Fruit fly (Drosophila melanogaster) whole organism: ENCODE data around the gene CG7362.

Experiments used
- CG8478 ChIP-seq: fragments of >200 bp; optimal IDR thresholded peaks from 2 replicates; lab custom pipeline; 2018; ENCODE audit warnings: inconsistent platforms
- Dll ChIP-seq: fragments of >200 bp; optimal IDR thresholded peaks from 2 replicates; lab custom pipeline; 2017
- EcR ChIP-seq, 2 experiments: fragments of >200 bp; optimal IDR thresholded peaks; 2 replicates each; lab custom pipeline; 2017; ENCODE audit warnings: missing biosample characterization in 2 of 2, missing genetic modification characterization in 2 of 2, missing genetic modification reagents in 2 of 2
- pan ChIP-seq: fragments of >200 bp; optimal IDR thresholded peaks from 2 replicates; lab custom pipeline; 2017
- psq ChIP-seq: fragments of >200 bp; optimal IDR thresholded peaks from 2 replicates; lab custom pipeline; 2017

DNA sequence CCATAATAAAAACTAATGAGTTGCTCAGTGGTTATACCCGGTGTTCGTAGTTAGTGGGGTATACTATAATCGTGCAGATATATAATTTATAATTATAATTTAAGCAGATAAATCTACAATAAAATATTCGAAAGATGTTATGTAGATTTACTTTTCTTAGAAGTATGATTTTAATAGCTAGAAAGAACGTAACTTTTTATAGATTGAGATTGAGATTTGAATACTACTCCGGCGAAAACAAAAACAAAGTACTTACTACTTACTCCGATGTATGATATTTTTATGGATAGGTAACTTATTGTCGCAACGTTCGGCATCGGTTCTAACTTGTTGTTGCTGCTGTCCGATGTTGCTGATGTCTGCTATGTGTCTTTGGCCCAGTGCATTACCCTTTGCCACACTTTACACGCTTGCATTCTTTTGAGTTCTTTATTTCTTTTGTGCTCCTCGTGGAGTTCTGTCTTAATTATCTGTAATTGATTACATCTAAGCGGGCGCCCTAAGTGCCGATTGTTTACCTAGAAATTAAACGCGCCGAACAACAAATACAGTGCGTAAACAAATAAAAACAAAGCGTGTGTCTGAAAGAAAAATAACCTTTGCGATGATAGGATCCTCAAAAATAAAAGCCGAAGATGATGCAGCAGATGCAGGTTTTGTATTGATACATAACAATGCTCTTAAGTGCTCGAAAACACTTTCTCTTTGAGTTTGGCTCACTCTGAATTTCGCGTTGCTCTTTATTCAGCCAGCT, 5.8 kb downstream of the CG7362 start:
- TF ChIP-seq pan, result no peak
- TF ChIP-seq psq (lab: Kevin White, UChicago), result no peak
- TF ChIP-seq CG8478 (lab: Kevin White, UChicago), result no peak
- peak in 1 of 2 experiments; percentile 20 for TF ChIP-seq EcR (GFP tag; optimal IDR thresholded peaks at IDR 0.05; lab: Kevin White, UChicago)
- TF ChIP-seq Dll (lab: Kevin White, UChicago), result no peak
